Fruit fly (Drosophila melanogaster) whole organism, embryonic: ENCODE measurements around the gene CG14147.

Experiments used
- Asciz ChIP-seq: fragments of 200-800 bp; sonication (Bioruptor generic); optimal IDR thresholded peaks from 2 replicates; lab custom pipeline; 2017; ENCODE audit warnings: missing biosample characterization, mild to moderate bottlenecking, missing genetic modification characterization, missing genetic modification reagents
- BtbVII ChIP-seq: fragments of 200-800 bp; sonication (Bioruptor generic); optimal IDR thresholded peaks from 3 replicates; lab custom pipeline; 2017; ENCODE audit warnings: missing biosample characterization, mild to moderate bottlenecking, missing genetic modification characterization
- CG10979 ChIP-seq: fragments of 200-800 bp; sonication (Bioruptor generic); optimal IDR thresholded peaks from 2 replicates; lab custom pipeline; 2018; ENCODE audit warnings: missing biosample characterization, mild to moderate bottlenecking, missing genetic modification characterization, moderate library complexity
- CG11456 ChIP-seq: fragments of 200-800 bp; sonication (Bioruptor generic); IDR thresholded peaks from 3 replicates; pipeline ENCODE4 v1.3.6; 2022; ENCODE audit warnings: missing biosample characterization, missing genetic modification characterization
- CG11560 ChIP-seq: fragments of 200-800 bp; sonication (Bioruptor generic); IDR thresholded peaks from 3 replicates; pipeline ENCODE4 v1.3.6; 2022; ENCODE audit warnings: missing biosample characterization, missing genetic modification characterization
- CG12659 ChIP-seq: fragments of 200-800 bp; sonication (Bioruptor generic); optimal IDR thresholded peaks from 3 replicates; lab custom pipeline; 2017; ENCODE audit warnings: mild to moderate bottlenecking, missing biosample characterization, missing genetic modification reagents, missing genetic modification characterization
- CG12744 ChIP-seq: fragments of 200-800 bp; sonication (Bioruptor generic); optimal IDR thresholded peaks from 2 replicates; lab custom pipeline; 2016; ENCODE audit warnings: missing biosample characterization, missing genetic modification characterization
- CG13624 ChIP-seq: fragments of 200-800 bp; sonication (Bioruptor generic); optimal IDR thresholded peaks from 2 replicates; lab custom pipeline; 2016; ENCODE audit warnings: missing biosample characterization, missing genetic modification characterization
- CG14014 ChIP-seq: fragments of 200-800 bp; sonication (Bioruptor generic); IDR thresholded peaks from 2 replicates; pipeline ENCODE4 v1.3.6; 2022; ENCODE audit warnings: missing biosample characterization, missing genetic modification characterization
- CG17186 ChIP-seq: fragments of 200-800 bp; sonication (Bioruptor generic); optimal IDR thresholded peaks from 3 replicates; lab custom pipeline; 2017; ENCODE audit warnings: missing biosample characterization, missing genetic modification reagents, missing genetic modification characterization
- CG17359 ChIP-seq: fragments of 200-800 bp; sonication (Bioruptor generic); optimal IDR thresholded peaks from 3 replicates; lab custom pipeline; 2018; ENCODE audit warnings: missing biosample characterization, mild to moderate bottlenecking, missing genetic modification characterization, moderate library complexity
- CG18764 ChIP-seq: fragments of 200-800 bp; sonication (Bioruptor generic); optimal IDR thresholded peaks from 3 replicates; lab custom pipeline; 2016; ENCODE audit warnings: missing biosample characterization, missing genetic modification characterization
- CG2120 ChIP-seq: fragments of 200-800 bp; sonication (Bioruptor generic); optimal IDR thresholded peaks from 3 replicates; lab custom pipeline; 2016; ENCODE audit warnings: missing biosample characterization, missing genetic modification characterization
- CG32767 ChIP-seq: fragments of 200-800 bp; sonication (Bioruptor generic); IDR thresholded peaks from 2 replicates; pipeline ENCODE4 v1.3.6; 2022; ENCODE audit warnings: missing biosample characterization, missing genetic modification characterization
- CG33213 ChIP-seq: fragments of 200-800 bp; sonication (Bioruptor generic); optimal IDR thresholded peaks from 3 replicates; lab custom pipeline; 2016; ENCODE audit warnings: missing biosample characterization, missing genetic modification characterization
- CG43689 ChIP-seq: fragments of 200-800 bp; sonication (Bioruptor generic); IDR thresholded peaks from 2 replicates; pipeline ENCODE4 v1.3.6; 2022; ENCODE audit warnings: missing biosample characterization, missing genetic modification characterization
- CG6791 ChIP-seq: fragments of 200-800 bp; sonication (Bioruptor generic); IDR thresholded peaks from 3 replicates; pipeline ENCODE4 v1.3.6; 2022; ENCODE audit warnings: missing biosample characterization, missing genetic modification characterization; ENCODE audit not compliant: partially characterized antibody
- CG8359 ChIP-seq: fragments of 200-800 bp; sonication (Bioruptor generic); optimal IDR thresholded peaks from 2 replicates; lab custom pipeline; 2017; ENCODE audit warnings: missing biosample characterization, mild to moderate bottlenecking, missing genetic modification characterization, borderline replicate concordance
- CkIIα-i1 ChIP-seq: fragments of 200-800 bp; sonication (Bioruptor generic); IDR thresholded peaks from 2 replicates; pipeline ENCODE4 v1.3.6; 2022; ENCODE audit warnings: missing biosample characterization, missing genetic modification characterization
- D19B ChIP-seq: fragments of 200-800 bp; sonication (Bioruptor generic); optimal IDR thresholded peaks from 2 replicates; lab custom pipeline; 2017; ENCODE audit warnings: missing biosample characterization, mild to moderate bottlenecking, missing genetic modification characterization
- Dbx ChIP-seq: fragments of 200-800 bp; sonication (Bioruptor generic); IDR thresholded peaks from 3 replicates; pipeline ENCODE4 v1.3.6; 2022; ENCODE audit warnings: missing biosample characterization, missing genetic modification characterization
- Dip2 ChIP-seq: fragments of 200-800 bp; sonication (Bioruptor generic); IDR thresholded peaks from 2 replicates; pipeline ENCODE4 v1.3.6; 2022; ENCODE audit warnings: missing biosample characterization, missing genetic modification characterization
- H2.0 ChIP-seq: fragments of 200-800 bp; sonication (Bioruptor generic); IDR thresholded peaks from 2 replicates; pipeline ENCODE4 v1.3.6; 2022; ENCODE audit warnings: missing biosample characterization, missing genetic modification characterization
- HmgD ChIP-seq: fragments of 200-800 bp; sonication (Bioruptor generic); optimal IDR thresholded peaks from 3 replicates; lab custom pipeline; 2016; ENCODE audit warnings: missing biosample characterization, missing genetic modification characterization
- Hr39 ChIP-seq: fragments of >200 bp; optimal IDR thresholded peaks from 2 replicates; lab custom pipeline; 2017
- MBD-R2 ChIP-seq: fragments of 200-800 bp; sonication (Bioruptor generic); IDR thresholded peaks from 2 replicates; pipeline ENCODE4 v1.3.6; 2022; ENCODE audit warnings: missing biosample characterization, missing genetic modification characterization
- Meics ChIP-seq: fragments of 200-800 bp; sonication (Bioruptor generic); optimal IDR thresholded peaks from 2 replicates; lab custom pipeline; 2017; ENCODE audit warnings: missing biosample characterization, mild to moderate bottlenecking, missing genetic modification characterization
- Opbp ChIP-seq: fragments of 200-800 bp; sonication (Bioruptor generic); IDR thresholded peaks from 3 replicates; pipeline ENCODE4 v1.3.6; 2022; ENCODE audit warnings: missing biosample characterization, missing genetic modification characterization; ENCODE audit not compliant: partially characterized antibody
- Side ChIP-seq: fragments of 200-800 bp; sonication (Bioruptor generic); optimal IDR thresholded peaks from 2 replicates; lab custom pipeline; 2016; ENCODE audit warnings: missing biosample characterization, missing genetic modification characterization
- TFAM ChIP-seq: fragments of 200-800 bp; sonication (Bioruptor generic); optimal IDR thresholded peaks from 2 replicates; lab custom pipeline; 2017; ENCODE audit warnings: missing biosample characterization, missing genetic modification characterization, inconsistent platforms
- ase ChIP-seq: fragments of 200-800 bp; sonication (Bioruptor generic); IDR thresholded peaks from 3 replicates; pipeline ENCODE4 v1.3.6; 2022; ENCODE audit warnings: missing biosample characterization, missing genetic modification characterization
- chinmo ChIP-seq: fragments of 200-800 bp; sonication (Bioruptor generic); IDR thresholded peaks from 4 replicates; pipeline ENCODE4 v1.3.6; 2022; ENCODE audit warnings: missing biosample characterization, missing genetic modification characterization; ENCODE audit not compliant: partially characterized antibody
- chm ChIP-seq: fragments of 200-800 bp; sonication (Bioruptor generic); IDR thresholded peaks from 2 replicates; pipeline ENCODE4 v1.3.6; 2022; ENCODE audit warnings: missing biosample characterization, missing genetic modification characterization
- fd96Cb ChIP-seq: fragments of 200-800 bp; sonication (Bioruptor generic); optimal IDR thresholded peaks from 2 replicates; lab custom pipeline; 2018; ENCODE audit warnings: missing biosample characterization, mild to moderate bottlenecking, missing genetic modification characterization, moderate library complexity
- gro ChIP-seq: fragments of 200-800 bp; sonication (Bioruptor generic); optimal IDR thresholded peaks from 2 replicates; lab custom pipeline; 2016; ENCODE audit warnings: missing biosample characterization, missing genetic modification characterization
- gsb ChIP-seq: fragments of 200-800 bp; sonication (Bioruptor generic); IDR thresholded peaks from 2 replicates; pipeline ENCODE4 v1.3.6; 2022; ENCODE audit warnings: missing biosample characterization, missing genetic modification characterization
- h ChIP-seq: fragments of >200 bp; optimal IDR thresholded peaks from 2 replicates; lab custom pipeline; 2017
- knrl ChIP-seq: fragments of 200-800 bp; sonication (Bioruptor generic); IDR thresholded peaks from 3 replicates; pipeline ENCODE4 v1.3.6; 2022; ENCODE audit warnings: missing biosample characterization, missing genetic modification characterization; ENCODE audit not compliant: partially characterized antibody
- nmo ChIP-seq: fragments of 200-800 bp; sonication (Bioruptor generic); optimal IDR thresholded peaks from 2 replicates; lab custom pipeline; 2018; ENCODE audit warnings: missing biosample characterization, mild to moderate bottlenecking, missing genetic modification characterization, moderate library complexity
- nom ChIP-seq: fragments of 200-800 bp; sonication (Bioruptor generic); optimal IDR thresholded peaks from 2 replicates; lab custom pipeline; 2017; ENCODE audit warnings: missing biosample characterization, missing genetic modification characterization, mild to moderate bottlenecking, moderate library complexity, missing genetic modification reagents
- pros ChIP-seq: fragments of 200-800 bp; sonication (Bioruptor generic); optimal IDR thresholded peaks from 3 replicates; lab custom pipeline; 2019; ENCODE audit warnings: missing biosample characterization, mild to moderate bottlenecking, missing genetic modification characterization, moderate library complexity
- sima ChIP-seq: fragments of 200-800 bp; sonication (Bioruptor generic); optimal IDR thresholded peaks from 2 replicates; lab custom pipeline; 2016; ENCODE audit warnings: missing biosample characterization, missing genetic modification characterization
- sna ChIP-seq: fragments of 200-800 bp; sonication (Bioruptor generic); IDR thresholded peaks from 2 replicates; pipeline ENCODE4 v1.3.6; 2022; ENCODE audit warnings: missing biosample characterization, missing genetic modification characterization; ENCODE audit not compliant: partially characterized antibody
- sqz ChIP-seq: fragments of 200-800 bp; sonication (Bioruptor generic); optimal IDR thresholded peaks from 3 replicates; lab custom pipeline; 2018; ENCODE audit warnings: missing biosample characterization, mild to moderate bottlenecking, missing genetic modification characterization
- tin ChIP-seq: fragments of 200-800 bp; sonication (Bioruptor generic); optimal IDR thresholded peaks from 3 replicates; lab custom pipeline; 2016; ENCODE audit warnings: missing biosample characterization, missing genetic modification characterization
- trh ChIP-seq: fragments of 200-800 bp; sonication (Bioruptor generic); optimal IDR thresholded peaks from 2 replicates; lab custom pipeline; 2016; ENCODE audit warnings: missing biosample characterization, missing genetic modification characterization
- vnd ChIP-seq: fragments of 200-800 bp; sonication (Bioruptor generic); IDR thresholded peaks from 3 replicates; pipeline ENCODE4 v1.3.6; 2022; ENCODE audit warnings: missing biosample characterization, missing genetic modification characterization; ENCODE audit not compliant: partially characterized antibody
- wor ChIP-seq: fragments of 200-800 bp; sonication (Bioruptor generic); IDR thresholded peaks from 2 replicates; pipeline ENCODE4 v1.3.6; 2022; ENCODE audit warnings: missing biosample characterization, missing genetic modification characterization
- zfh2 ChIP-seq: fragments of 200-800 bp; sonication (Bioruptor generic); optimal IDR thresholded peaks from 2 replicates; lab custom pipeline; 2016; ENCODE audit warnings: missing biosample characterization, missing genetic modification characterization

The CG14147 gene

dm6 chr3L:10965731-10966647, 6.5 kb upstream of the CG14147 start (continued):
- TF ChIP-seq TFAM (GFP tag; lab: Kevin White, UChicago), result no peak
- no peak; the same call in 1 of the 2 replicates for TF ChIP-seq MBD-R2
- peak; percentile 48 for TF ChIP-seq nom
- peak; percentile 85 for TF ChIP-seq H2.0
- TF ChIP-seq CG10979, result peak; percentile 93
- peak; percentile 30 for TF ChIP-seq HmgD (GFP tag; lab: Kevin White, UChicago)
- peak; percentile 72 for TF ChIP-seq CG8359 (GFP tag; lab: Kevin White, UChicago)
- TF ChIP-seq Asciz (GFP tag; lab: Kevin White, UChicago), result peak; percentile 83
- peak; percentile 75 for TF ChIP-seq CG18764 (GFP tag; lab: Kevin White, UChicago)
- peak; percentile 67 for TF ChIP-seq sqz (GFP tag; lab: Kevin White, UChicago)
- no peak; the same call in 1 of the 2 replicates for TF ChIP-seq CkIIα-i1 (GFP tag; lab: Robert Waterston, UW)
- peak; percentile 47 for TF ChIP-seq CG12744 (GFP tag; lab: Kevin White, UChicago)
- peak; percentile 93 for TF ChIP-seq CG17359 (tag; lab: Kevin White, UChicago)
- peak; percentile 42; the same call in 1 of the 2 replicates for TF ChIP-seq gsb (GFP tag; lab: Robert Waterston, UW)
- TF ChIP-seq CG13624, result peak; percentile 62
- TF ChIP-seq Hr39 (lab: Kevin White, UChicago), result no peak
- peak; percentile 16 for TF ChIP-seq D19B (GFP tag; lab: Kevin White, UChicago)
- TF ChIP-seq chm (GFP tag; lab: Robert Waterston, UW), result peak; percentile 78
- TF ChIP-seq Meics, result peak; percentile 68
- peak; percentile 78 for TF ChIP-seq wor (GFP tag; lab: Robert Waterston, UW)
- TF ChIP-seq vnd (GFP tag; lab: Robert Waterston, UW), result no peak
- TF ChIP-seq CG6791 (GFP tag; lab: Robert Waterston, UW), result no peak
- peak; percentile 52 for TF ChIP-seq CG2120 (GFP tag; lab: Kevin White, UChicago)
- peak; percentile 79 for TF ChIP-seq CG12659 (GFP tag; lab: Kevin White, UChicago)
- peak; percentile 93 for TF ChIP-seq nmo (GFP tag; lab: Kevin White, UChicago)
- peak; percentile 72 for TF ChIP-seq Side (GFP tag; lab: Kevin White, UChicago)
- peak; percentile 87 for TF ChIP-seq ase (GFP tag; lab: Robert Waterston, UW)
- peak; percentile 52 for TF ChIP-seq CG33213 (GFP tag; lab: Kevin White, UChicago)
- peak; percentile 88 for TF ChIP-seq tin (GFP tag; lab: Kevin White, UChicago)
- TF ChIP-seq Dip2 (GFP tag; lab: Robert Waterston, UW), result peak; percentile 41; the same call in 1 of the 2 replicates
- TF ChIP-seq CG32767 (GFP tag; lab: Robert Waterston, UW), result peak; percentile 81
- TF ChIP-seq CG11456, result peak; percentile 75; the same call in 2 of the 3 replicates
- TF ChIP-seq chinmo (GFP tag; lab: Robert Waterston, UW), result no peak
- TF ChIP-seq CG14014, result peak; percentile 77; the same call in 1 of the 2 replicates
- peak; percentile 38 for TF ChIP-seq CG17186
- no peak for TF ChIP-seq Opbp (GFP tag; lab: Robert Waterston, UW)
- no peak for TF ChIP-seq knrl (GFP tag; lab: Robert Waterston, UW)
- TF ChIP-seq h (lab: Kevin White, UChicago), result no peak
- peak; percentile 58 for TF ChIP-seq trh (GFP tag; lab: Kevin White, UChicago)
- TF ChIP-seq CG11560 (tag; lab: Robert Waterston, UW), result peak; percentile 47; the same call in 1 of the 3 replicates
- TF ChIP-seq sima (GFP tag; lab: Kevin White, UChicago), result peak; percentile 17
- TF ChIP-seq CG43689 (GFP tag; lab: Robert Waterston, UW), result peak; percentile 58
- no peak for TF ChIP-seq sna
- TF ChIP-seq fd96Cb, result peak; percentile 90
- no peak for TF ChIP-seq pros
- TF ChIP-seq BtbVII (GFP tag; lab: Kevin White, UChicago), result peak; percentile 70
- peak; percentile 11 for TF ChIP-seq zfh2
- TF ChIP-seq gro (GFP tag; lab: Kevin White, UChicago), result no peak
- TF ChIP-seq Dbx, result no peak
